Worm (Caenorhabditis elegans) whole organism, mixed stage, embryonic: Measurements from ENCODE around the gene srx-98.

ENCODE experiments used
- M03D4.4 ChIP-seq: sonication (generic microtip); optimal IDR thresholded peaks from 2 replicates; lab custom pipeline; 2017; ENCODE audit warnings: mild to moderate bottlenecking, missing genetic modification characterization, missing compliant biosample characterization
- bed-3 ChIP-seq: fragments of 200-800 bp; sonication (Bioruptor generic); optimal IDR thresholded peaks from 3 replicates; lab custom pipeline; 2018; ENCODE audit warnings: mild to moderate bottlenecking, missing genetic modification characterization, moderate library complexity, missing compliant biosample characterization
- blmp-1 ChIP-seq: fragments of 150-350 bp; optimal IDR thresholded peaks from 2 replicates; lab custom pipeline; 2014; ENCODE audit warnings: missing biosample characterization, missing genetic modification characterization
- ceh-39 ChIP-seq: fragments of 150-350 bp; optimal IDR thresholded peaks from 2 replicates; lab custom pipeline; 2014; ENCODE audit warnings: missing biosample characterization, missing genetic modification characterization
- ceh-43 ChIP-seq: fragments of 200-800 bp; sonication (Bioruptor generic); optimal IDR thresholded peaks from 2 replicates; lab custom pipeline; 2018; ENCODE audit warnings: mild to moderate bottlenecking, missing genetic modification characterization, moderate library complexity, missing compliant biosample characterization
- ceh-83 ChIP-seq: fragments of 200-800 bp; sonication (Bioruptor generic); optimal IDR thresholded peaks from 2 replicates; lab custom pipeline; 2018; ENCODE audit warnings: mild to moderate bottlenecking, missing genetic modification characterization, missing compliant biosample characterization
- ces-1 ChIP-seq: fragments of 150-350 bp; optimal IDR thresholded peaks from 2 replicates; lab custom pipeline; 2014; ENCODE audit warnings: missing biosample characterization, missing genetic modification reagents, missing genetic modification characterization
- cnd-1 ChIP-seq: fragments of 200-800 bp; sonication (Bioruptor generic); optimal IDR thresholded peaks from 2 replicates; lab custom pipeline; 2018; ENCODE audit warnings: mild to moderate bottlenecking, missing genetic modification characterization, missing compliant biosample characterization
- drap-1 ChIP-seq: fragments of 200-800 bp; sonication (Bioruptor generic); optimal IDR thresholded peaks from 3 replicates; lab custom pipeline; 2018; ENCODE audit warnings: mild to moderate bottlenecking, missing genetic modification characterization, missing compliant biosample characterization
- elt-1 ChIP-seq: sonication (generic microtip); optimal IDR thresholded peaks from 2 replicates; lab custom pipeline; 2017; ENCODE audit warnings: missing genetic modification characterization, mild to moderate bottlenecking, missing compliant biosample characterization, antibody characterized with exemption, moderate library complexity, borderline replicate concordance; ENCODE audit not compliant: insufficient read depth
- elt-3 ChIP-seq: fragments of 150-350 bp; optimal IDR thresholded peaks from 2 replicates; lab custom pipeline; 2014; ENCODE audit warnings: missing biosample characterization, missing genetic modification characterization
- flh-1 ChIP-seq: fragments of 200-800 bp; sonication (Bioruptor generic); optimal IDR thresholded peaks from 2 replicates; lab custom pipeline; 2018; ENCODE audit warnings: mild to moderate bottlenecking, missing genetic modification characterization, moderate library complexity, missing compliant biosample characterization
- ham-2 ChIP-seq: fragments of 200-800 bp; sonication (Bioruptor generic); optimal IDR thresholded peaks from 2 replicates; lab custom pipeline; 2018; ENCODE audit warnings: mild to moderate bottlenecking, missing genetic modification characterization, missing compliant biosample characterization
- hlh-1 ChIP-seq: fragments of 150-350 bp; optimal IDR thresholded peaks from 2 replicates; lab custom pipeline; 2014; ENCODE audit warnings: missing biosample characterization, missing genetic modification reagents, missing genetic modification characterization
- lsy-2 ChIP-seq: fragments of 150-350 bp; optimal IDR thresholded peaks from 2 replicates; lab custom pipeline; 2014; ENCODE audit warnings: missing biosample characterization, missing genetic modification characterization
- mab-5 ChIP-seq: fragments of 150-350 bp; optimal IDR thresholded peaks from 2 replicates; lab custom pipeline; 2014; ENCODE audit warnings: missing biosample characterization, missing genetic modification characterization
- mep-1 ChIP-seq: fragments of 150-350 bp; optimal IDR thresholded peaks from 2 replicates; lab custom pipeline; 2017; ENCODE audit warnings: missing biosample characterization, missing genetic modification reagents, missing genetic modification characterization, inconsistent platforms
- mls-2 ChIP-seq: sonication (generic microtip); optimal IDR thresholded peaks from 2 replicates; lab custom pipeline; 2016; ENCODE audit warnings: mild to moderate bottlenecking, missing genetic modification characterization, moderate library complexity, missing compliant biosample characterization
- nhr-2 ChIP-seq: fragments of 150-350 bp; optimal IDR thresholded peaks from 2 replicates; lab custom pipeline; 2014; ENCODE audit warnings: missing biosample characterization, missing genetic modification characterization
- nhr-237 ChIP-seq: fragments of 150-350 bp; optimal IDR thresholded peaks from 2 replicates; lab custom pipeline; 2014; ENCODE audit warnings: missing biosample characterization, missing genetic modification characterization
- nhr-28 ChIP-seq: fragments of 150-350 bp; optimal IDR thresholded peaks from 2 replicates; lab custom pipeline; 2014; ENCODE audit warnings: missing biosample characterization, missing genetic modification characterization
- nhr-76 ChIP-seq: sonication (generic microtip); optimal IDR thresholded peaks from 2 replicates; lab custom pipeline; 2017; ENCODE audit warnings: missing biosample characterization, missing genetic modification characterization
- pha-4 ChIP-seq: fragments of 150-350 bp; optimal IDR thresholded peaks from 2 replicates; lab custom pipeline; 2018; ENCODE audit warnings: missing biosample characterization, missing genetic modification reagents, missing genetic modification characterization
- sem-2 ChIP-seq: fragments of 200-800 bp; sonication (Bioruptor generic); optimal IDR thresholded peaks from 2 replicates; lab custom pipeline; 2018; ENCODE audit warnings: mild to moderate bottlenecking, missing genetic modification characterization, missing compliant biosample characterization
- snpc-4 ChIP-seq: fragments of 150-350 bp; optimal IDR thresholded peaks from 2 replicates; lab custom pipeline; 2014; ENCODE audit warnings: missing biosample characterization, missing genetic modification characterization
- unc-120 ChIP-seq: sonication (generic microtip); optimal IDR thresholded peaks from 2 replicates; lab custom pipeline; 2017; ENCODE audit warnings: missing genetic modification characterization, missing compliant biosample characterization; ENCODE audit not compliant: poor library complexity, severe bottlenecking
- unc-39 ChIP-seq: fragments of 150-350 bp; optimal IDR thresholded peaks from 2 replicates; lab custom pipeline; 2014; ENCODE audit warnings: missing biosample characterization, missing genetic modification characterization
- unc-62 ChIP-seq: fragments of 150-350 bp; optimal IDR thresholded peaks from 2 replicates; lab custom pipeline; 2014; ENCODE audit warnings: missing biosample characterization, missing genetic modification reagents, missing genetic modification characterization
- zip-8 ChIP-seq: fragments of 150-350 bp; optimal IDR thresholded peaks from 2 replicates; lab custom pipeline; 2014; ENCODE audit warnings: missing biosample characterization, missing genetic modification characterization
- ztf-11 ChIP-seq: fragments of 150-350 bp; optimal IDR thresholded peaks from 2 replicates; lab custom pipeline; 2014; ENCODE audit warnings: missing biosample characterization, missing genetic modification characterization

The srx-98 gene

ce11 chrII:3669315-3669714 is 1.5 kb downstream of the srx-98 start, which contains the start of gene srx-97:
Gene srx-97, minus strand, starts transcription at chrII:3669415.
- TF ChIP-seq drap-1 (GFP tag; lab: Kevin White, UChicago) (no peak), ham-2 (GFP tag; lab: Kevin White, UChicago) (no peak), ceh-39 (tag; lab: Kevin White, UChicago) (no peak), ceh-43 (GFP tag; lab: Kevin White, UChicago) (no peak), cnd-1 (tag; lab: Kevin White, UChicago) (no peak), elt-1 (no peak), ztf-11 (tag; lab: Kevin White, UChicago) (no peak), mep-1 (tag; lab: Kevin White, UChicago) (no peak), ces-1 (GFP tag; lab: Kevin White, UChicago) (no peak), unc-120 (tag; lab: Kevin White, UChicago) (no peak), zip-8 (tag; lab: Kevin White, UChicago) (no peak)
- TF ChIP-seq, all 35 proteins: peak for 0

ce11 chrII:3665181-3665580 is 5.7 kb downstream of the srx-98 start:
- TF ChIP-seq nhr-237 (tag; lab: Kevin White, UChicago): no peak
- TF ChIP-seq blmp-1 (tag; lab: Kevin White, UChicago): no peak
- TF ChIP-seq nhr-2 (tag; lab: Kevin White, UChicago): no peak
- TF ChIP-seq ces-1 (GFP tag; lab: Kevin White, UChicago): no peak
- no peak for TF ChIP-seq drap-1 (GFP tag; lab: Kevin White, UChicago)
- TF ChIP-seq sem-2: no peak
- TF ChIP-seq mab-5: no peak
- no peak for TF ChIP-seq ceh-83 (GFP tag; lab: Kevin White, UChicago)
- no peak for TF ChIP-seq hlh-1
- TF ChIP-seq nhr-76 (tag; lab: Kevin White, UChicago): no peak
- no peak for TF ChIP-seq ceh-39 (tag; lab: Kevin White, UChicago)
- TF ChIP-seq, all 35 proteins: peak for 0

DNA sequence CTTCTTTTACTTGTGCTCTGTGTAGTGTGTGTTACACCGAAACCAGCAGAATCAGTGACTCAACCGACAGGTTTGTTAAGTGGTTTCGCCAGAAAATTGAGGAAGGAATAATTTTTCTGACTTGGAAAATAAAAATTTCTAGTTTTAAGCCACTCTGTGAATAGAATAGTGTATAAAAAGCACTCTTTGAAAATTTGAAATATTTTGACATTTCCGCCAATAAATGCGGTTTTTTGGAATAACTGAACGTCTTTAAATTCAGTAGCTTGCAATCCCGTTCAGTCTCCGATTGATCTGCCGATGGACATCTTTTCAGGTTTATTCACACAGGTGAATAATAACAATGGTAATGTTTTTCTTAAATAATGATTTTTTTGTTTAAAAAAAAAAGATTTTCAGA is 6.4 kb downstream of the srx-98 start, which contains the start of gene F19B10.3:
F19B10.3 (plus strand) TSS at position 301 of the 400 bp plus-strand sequence.
- TF ChIP-seq elt-1: no peak
- no peak for TF ChIP-seq mab-5
- TF ChIP-seq ztf-11 (tag; lab: Kevin White, UChicago): no peak
- no peak for TF ChIP-seq nhr-28 (tag; lab: Kevin White, UChicago)
- no peak for TF ChIP-seq bed-3 (GFP tag; lab: Kevin White, UChicago)
- TF ChIP-seq hlh-1: no peak
- TF ChIP-seq drap-1 (GFP tag; lab: Kevin White, UChicago): no peak
- TF ChIP-seq nhr-2 (tag; lab: Kevin White, UChicago): no peak
- no peak for TF ChIP-seq unc-62
- no peak for TF ChIP-seq nhr-76 (tag; lab: Kevin White, UChicago)
- TF ChIP-seq, all 35 proteins: peak for 0

DNA sequence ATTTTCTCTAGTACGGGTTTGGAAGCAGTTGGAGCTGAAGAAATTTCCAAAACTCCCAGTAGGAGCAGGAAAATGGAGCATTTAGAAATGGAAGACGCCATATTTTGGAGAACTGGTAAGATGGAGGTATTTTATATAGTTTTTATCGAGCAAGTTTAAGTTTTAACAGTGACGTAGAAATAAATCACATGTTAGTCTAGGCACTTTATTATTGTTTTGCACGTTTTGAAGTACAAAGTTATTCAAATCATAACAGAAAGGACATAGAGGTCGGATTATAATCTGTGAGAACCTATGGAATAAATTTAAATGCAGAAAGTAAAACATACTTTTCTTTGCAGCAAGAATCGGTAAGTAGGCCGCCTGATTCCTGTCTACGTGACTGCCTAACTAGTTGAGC is 7.1 kb downstream of the srx-98 start, which contains the start of gene F19B10.6:
F19B10.6 (minus strand) TSS at position 101 of the 400 bp plus-strand sequence.
- TF ChIP-seq mls-2 (tag; lab: Kevin White, UChicago) (no peak), ceh-39 (tag; lab: Kevin White, UChicago) (no peak), blmp-1 (tag; lab: Kevin White, UChicago) (no peak), unc-39 (no peak)

- no peak for TF ChIP-seq ceh-39 (tag; lab: Kevin White, UChicago)
- peak; percentile 61 for TF ChIP-seq elt-3 (tag; lab: Kevin White, UChicago)
These were observed 8.9 kb downstream of the srx-98 start, which contains the start of gene F19B10.13 for ce11 chrII:3661932-3662331. Gene F19B10.13, plus strand, starts transcription at chrII:3662274.

DNA sequence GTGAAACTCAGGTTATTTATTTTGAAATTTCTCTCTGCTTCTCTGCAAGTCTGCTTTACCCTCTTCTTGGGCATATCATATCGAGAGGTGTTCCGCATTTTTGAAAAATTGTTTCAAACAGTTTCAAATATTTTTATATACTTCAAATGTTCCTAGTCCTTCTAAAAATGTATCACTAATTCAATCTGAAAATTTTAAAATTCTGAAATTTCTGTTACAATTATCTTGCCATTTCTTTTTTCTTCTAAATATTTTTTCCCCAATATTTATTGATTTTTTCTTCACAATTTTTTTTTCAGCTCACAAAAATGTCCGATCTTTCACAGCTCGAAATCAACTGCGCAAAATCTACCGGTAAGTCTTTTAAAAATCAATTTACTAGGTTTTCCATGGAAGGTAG is 11.1 kb downstream of the srx-98 start, which contains the start of gene F19B10.4:
F19B10.4 (plus strand) TSS at position 301 of the 400 bp plus-strand sequence.
- TF ChIP-seq zip-8 (tag; lab: Kevin White, UChicago): no peak
- TF ChIP-seq nhr-2 (tag; lab: Kevin White, UChicago): no peak
- TF ChIP-seq ceh-43 (GFP tag; lab: Kevin White, UChicago): no peak
- TF ChIP-seq unc-39: no peak

ce11 chrII:3655378-3655777 is 15.5 kb downstream of the srx-98 start, which contains the start of gene F19B10.5:
Gene F19B10.5, plus strand, starts transcription at chrII:3655678.
- TF ChIP-seq nhr-28 (tag; lab: Kevin White, UChicago): no peak
- TF ChIP-seq bed-3 (GFP tag; lab: Kevin White, UChicago): no peak
- no peak for TF ChIP-seq sem-2
- TF ChIP-seq mls-2 (tag; lab: Kevin White, UChicago): no peak
- no peak for TF ChIP-seq ces-1 (GFP tag; lab: Kevin White, UChicago)
- TF ChIP-seq nhr-2 (tag; lab: Kevin White, UChicago): no peak
- no peak for TF ChIP-seq unc-120 (tag; lab: Kevin White, UChicago)
- no peak for TF ChIP-seq M03D4.4 (tag; lab: Kevin White, UChicago)
- no peak for TF ChIP-seq pha-4 (tag; lab: Kevin White, UChicago)
- TF ChIP-seq zip-8 (tag; lab: Kevin White, UChicago): no peak
- no peak for TF ChIP-seq ztf-11 (tag; lab: Kevin White, UChicago)
- no peak for TF ChIP-seq snpc-4 (tag; lab: Kevin White, UChicago)
- TF ChIP-seq mep-1 (tag; lab: Kevin White, UChicago): no peak
- no peak for TF ChIP-seq lsy-2 (tag; lab: Kevin White, UChicago)
- TF ChIP-seq flh-1 (GFP tag; lab: Kevin White, UChicago): no peak
- no peak for TF ChIP-seq nhr-76 (tag; lab: Kevin White, UChicago)
